Worm (Caenorhabditis elegans) whole organism, L4 larva: Measurements from ENCODE around the gene sre-11.

ENCODE experiments used
- nhr-10 ChIP-seq: fragments of 150-350 bp; optimal IDR thresholded peaks from 2 replicates; lab custom pipeline; 2014; ENCODE audit warnings: missing biosample characterization, missing genetic modification characterization
- skn-1 ChIP-seq: fragments of 150-350 bp; optimal IDR thresholded peaks from 2 replicates; lab custom pipeline; 2014; ENCODE audit warnings: missing biosample characterization, missing genetic modification characterization

- TF ChIP-seq nhr-10 (tag; lab: Kevin White, UChicago) (no peak), skn-1 (no peak)
Observed at ce11 chrV:7733240-7733765, 49.5 kb upstream of the sre-11 start.
